Worm (Caenorhabditis elegans): ENCODE data around the gene CC8.2.

CC8.2 gene

DNA sequence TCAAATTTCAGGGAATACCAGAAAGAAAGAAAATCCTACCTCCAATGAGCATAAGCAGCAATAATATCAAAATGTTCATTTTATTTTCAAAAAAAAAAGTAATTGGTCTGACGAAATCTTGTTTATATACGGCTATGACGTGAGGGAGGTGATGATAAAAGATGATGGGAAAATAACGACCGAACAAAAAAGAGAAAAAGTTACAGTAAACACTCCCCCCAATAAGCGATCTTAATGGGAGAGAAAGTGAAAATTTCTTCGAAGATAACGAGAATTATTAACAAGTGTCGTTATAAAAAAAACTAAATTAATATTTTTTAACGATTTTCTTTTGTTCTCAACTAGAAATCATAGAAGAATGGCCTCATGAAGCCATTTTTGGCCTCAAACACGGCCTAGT, 48.5 kb downstream of the CC8.2 start, which contains the start of gene Y37E11B.7:
Y37E11B.7 (minus strand) TSS at position 207 of the 400 bp plus-strand sequence.
- TF ChIP-seq W03F9.2 (tag; optimal IDR thresholded peaks at IDR 0.05) (no peak), him-1 (tag; optimal IDR thresholded peaks at IDR 0.05) (no peak), dao-5 (tag; optimal IDR thresholded peaks at IDR 0.05) (no peak)

DNA sequence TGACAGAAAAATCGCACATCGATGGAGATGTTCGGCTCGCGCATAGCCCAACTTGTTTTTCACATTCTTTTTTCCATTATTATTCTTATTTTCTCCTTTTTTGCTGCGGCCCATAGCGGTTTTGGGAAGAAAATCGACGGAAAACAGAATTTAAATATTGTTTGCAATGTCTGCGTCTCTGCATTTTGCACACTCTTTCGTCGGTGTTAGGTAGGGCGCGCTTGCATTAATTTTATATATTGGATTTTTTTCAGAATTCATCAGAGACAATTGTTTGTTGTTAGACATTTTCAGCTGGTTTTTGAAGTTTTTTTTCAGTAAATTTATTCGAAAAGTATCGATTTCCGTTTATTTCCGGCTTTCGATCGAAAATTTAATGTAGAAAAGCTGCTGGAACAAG, 49.4 kb downstream of the CC8.2 start, which contains the start of gene Y37E11B.6:
Y37E11B.6 (minus strand) TSS at position 181 of the 400 bp plus-strand sequence.
- no peak for TF ChIP-seq W03F9.2 (tag; optimal IDR thresholded peaks at IDR 0.05)
- no peak for TF ChIP-seq him-1 (tag; optimal IDR thresholded peaks at IDR 0.05)
- TF ChIP-seq dao-5 (tag; optimal IDR thresholded peaks at IDR 0.05), result no peak

DNA sequence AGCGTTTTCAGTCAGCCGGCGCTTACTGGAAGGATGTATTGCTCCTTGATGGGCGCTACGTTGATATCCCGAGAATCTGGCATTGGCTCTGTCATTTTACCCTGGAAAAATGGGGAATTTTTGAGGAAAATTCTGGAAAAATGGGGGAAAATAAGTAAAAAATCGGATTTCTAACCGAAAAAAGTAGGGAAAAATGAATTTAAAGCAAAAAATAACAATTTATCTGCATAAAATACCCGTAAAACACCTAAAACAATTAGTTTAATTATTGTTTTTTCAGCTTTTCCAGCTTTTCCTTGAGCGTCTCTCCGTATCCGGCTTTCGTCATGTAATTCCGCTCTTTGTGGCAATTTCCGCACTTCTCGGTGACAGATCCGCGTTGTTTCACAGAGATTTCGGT, 50.0 kb downstream of the CC8.2 start, which contains the start of gene Y37E11B.5:
Y37E11B.5 (minus strand) TSS at position 101 of the 400 bp plus-strand sequence.
- TF ChIP-seq W03F9.2 (tag; optimal IDR thresholded peaks at IDR 0.05) (no peak), dao-5 (tag; optimal IDR thresholded peaks at IDR 0.05) (no peak), him-1 (tag; optimal IDR thresholded peaks at IDR 0.05) (no peak)

DNA sequence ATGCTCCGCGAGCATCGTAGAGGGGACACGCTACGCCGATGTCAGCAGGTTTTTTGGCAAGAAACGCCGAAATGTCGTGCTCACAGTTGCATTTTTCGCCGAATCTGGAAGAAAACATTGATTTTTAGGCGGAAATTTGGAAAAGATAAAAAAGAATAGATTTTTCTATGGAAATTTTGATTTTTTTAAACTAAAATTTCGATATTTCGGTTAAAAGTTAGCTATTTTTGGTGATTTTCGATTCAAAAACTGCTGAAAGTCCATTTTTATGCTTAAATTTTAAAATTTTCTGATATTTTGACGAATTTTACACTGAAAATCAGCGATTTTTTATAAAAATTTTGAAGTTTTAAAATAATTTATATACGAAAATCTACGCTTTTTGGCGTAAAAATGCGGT, 51.1 kb downstream of the CC8.2 start:
- no peak for TF ChIP-seq him-1 (tag; optimal IDR thresholded peaks at IDR 0.05)
- TF ChIP-seq W03F9.2 (tag; optimal IDR thresholded peaks at IDR 0.05), result no peak
- no peak for TF ChIP-seq dao-5 (tag; optimal IDR thresholded peaks at IDR 0.05)
